Fruit fly (Drosophila melanogaster) whole organism, embryonic: ENCODE measurements around the gene c12.2.

ENCODE experiments used
- Atf-2 ChIP-seq: fragments of 200-800 bp; sonication (Bioruptor generic); optimal IDR thresholded peaks from 2 replicates; lab custom pipeline; 2016; ENCODE audit warnings: missing biosample characterization, missing genetic modification characterization
- CG10979 ChIP-seq: fragments of 200-800 bp; sonication (Bioruptor generic); optimal IDR thresholded peaks from 2 replicates; lab custom pipeline; 2018; ENCODE audit warnings: missing biosample characterization, mild to moderate bottlenecking, missing genetic modification characterization, moderate library complexity
- CG11560 ChIP-seq: fragments of 200-800 bp; sonication (Bioruptor generic); IDR thresholded peaks from 3 replicates; pipeline ENCODE4 v1.3.6; 2022; ENCODE audit warnings: missing biosample characterization, missing genetic modification characterization
- CG12942 ChIP-seq: fragments of 200-800 bp; sonication (Bioruptor generic); optimal IDR thresholded peaks from 3 replicates; lab custom pipeline; 2016; ENCODE audit warnings: missing biosample characterization, missing genetic modification characterization
- CG13287 ChIP-seq: fragments of 200-800 bp; sonication (Bioruptor generic); IDR thresholded peaks from 2 replicates; pipeline ENCODE4 v1.3.6; 2022; ENCODE audit warnings: missing biosample characterization, missing genetic modification characterization; ENCODE audit not compliant: partially characterized antibody
- CG15479 ChIP-seq: fragments of 200-800 bp; sonication (Bioruptor generic); optimal IDR thresholded peaks from 3 replicates; lab custom pipeline; 2019; ENCODE audit warnings: missing biosample characterization, mild to moderate bottlenecking, missing genetic modification characterization, moderate library complexity
- CG15514 ChIP-seq: fragments of 200-800 bp; sonication (Bioruptor generic); optimal IDR thresholded peaks from 3 replicates; lab custom pipeline; 2017; ENCODE audit warnings: missing biosample characterization, missing genetic modification characterization, mild to moderate bottlenecking, moderate library complexity, missing genetic modification reagents
- CG1602 ChIP-seq: fragments of 200-800 bp; sonication (Bioruptor generic); optimal IDR thresholded peaks from 3 replicates; lab custom pipeline; 2016; ENCODE audit warnings: missing biosample characterization, missing genetic modification characterization
- CG17186 ChIP-seq: fragments of 200-800 bp; sonication (Bioruptor generic); optimal IDR thresholded peaks from 3 replicates; lab custom pipeline; 2017; ENCODE audit warnings: missing biosample characterization, missing genetic modification reagents, missing genetic modification characterization
- CG2875 ChIP-seq: fragments of 200-800 bp; sonication (Bioruptor generic); optimal IDR thresholded peaks from 2 replicates; lab custom pipeline; 2017; ENCODE audit warnings: missing biosample characterization, mild to moderate bottlenecking, missing genetic modification characterization, missing genetic modification reagents
- CG32767 ChIP-seq: fragments of 200-800 bp; sonication (Bioruptor generic); IDR thresholded peaks from 2 replicates; pipeline ENCODE4 v1.3.6; 2022; ENCODE audit warnings: missing biosample characterization, missing genetic modification characterization
- CG33557 ChIP-seq: fragments of 200-800 bp; sonication (Bioruptor generic); optimal IDR thresholded peaks from 2 replicates; lab custom pipeline; 2019; ENCODE audit warnings: missing biosample characterization, mild to moderate bottlenecking, missing genetic modification characterization, moderate library complexity
- CG34376 ChIP-seq: fragments of 200-800 bp; sonication (Bioruptor generic); optimal IDR thresholded peaks from 2 replicates; lab custom pipeline; 2018; ENCODE audit warnings: missing biosample characterization, mild to moderate bottlenecking, missing genetic modification characterization
- CG34422 ChIP-seq: fragments of 200-800 bp; sonication (Bioruptor generic); IDR thresholded peaks from 3 replicates; pipeline ENCODE4 v1.3.6; 2022; ENCODE audit warnings: missing biosample characterization, missing genetic modification characterization
- CG6654 ChIP-seq: fragments of 200-800 bp; sonication (Bioruptor generic); optimal IDR thresholded peaks from 2 replicates; lab custom pipeline; 2017; ENCODE audit warnings: missing biosample characterization, mild to moderate bottlenecking, missing genetic modification characterization
- CG6683 ChIP-seq: fragments of 200-800 bp; sonication (Bioruptor generic); optimal IDR thresholded peaks from 2 replicates; lab custom pipeline; 2017; ENCODE audit warnings: missing biosample characterization, mild to moderate bottlenecking, missing genetic modification characterization, missing genetic modification reagents
- CG7372 ChIP-seq: fragments of 200-800 bp; sonication (Bioruptor generic); IDR thresholded peaks from 2 replicates; pipeline ENCODE4 v1.3.6; 2022; ENCODE audit warnings: missing biosample characterization, missing genetic modification characterization
- CG7745 ChIP-seq: fragments of 200-800 bp; sonication (Bioruptor generic); optimal IDR thresholded peaks from 2 replicates; lab custom pipeline; 2018; ENCODE audit warnings: missing biosample characterization, mild to moderate bottlenecking, missing genetic modification characterization, moderate library complexity
- CG7786 ChIP-seq: fragments of 200-800 bp; sonication (Bioruptor generic); optimal IDR thresholded peaks from 2 replicates; lab custom pipeline; 2016; ENCODE audit warnings: missing biosample characterization, missing genetic modification characterization
- CG8089 ChIP-seq: fragments of 200-800 bp; sonication (Bioruptor generic); optimal IDR thresholded peaks from 3 replicates; lab custom pipeline; 2016; ENCODE audit warnings: missing biosample characterization, missing genetic modification characterization
- CG9817 ChIP-seq: fragments of 200-800 bp; sonication (Bioruptor generic); optimal IDR thresholded peaks from 2 replicates; lab custom pipeline; 2018; ENCODE audit warnings: missing biosample characterization, mild to moderate bottlenecking, missing genetic modification characterization, moderate library complexity
- CG9876 ChIP-seq: fragments of 200-800 bp; sonication (Bioruptor generic); optimal IDR thresholded peaks from 2 replicates; lab custom pipeline; 2016; ENCODE audit warnings: missing biosample characterization, missing genetic modification characterization
- Dad ChIP-seq: fragments of 200-800 bp; sonication (Bioruptor generic); optimal IDR thresholded peaks from 3 replicates; lab custom pipeline; 2016; ENCODE audit warnings: missing biosample characterization, missing genetic modification characterization
- Dll ChIP-seq: fragments of 200-800 bp; sonication (Bioruptor generic); IDR thresholded peaks from 4 replicates; pipeline ENCODE4 v1.3.6; 2022; ENCODE audit warnings: missing biosample characterization, missing genetic modification characterization; ENCODE audit not compliant: partially characterized antibody
- Hey ChIP-seq: fragments of 200-800 bp; sonication (Bioruptor generic); optimal IDR thresholded peaks from 3 replicates; lab custom pipeline; 2018; ENCODE audit warnings: missing biosample characterization, mild to moderate bottlenecking, missing genetic modification characterization
- Lpt ChIP-seq: fragments of >200 bp; optimal IDR thresholded peaks from 2 replicates; lab custom pipeline; 2018; ENCODE audit warnings: missing biosample characterization, missing genetic modification characterization
- MBD-R2 ChIP-seq: fragments of 200-800 bp; sonication (Bioruptor generic); IDR thresholded peaks from 2 replicates; pipeline ENCODE4 v1.3.6; 2022; ENCODE audit warnings: missing biosample characterization, missing genetic modification characterization
- Myb ChIP-seq: fragments of 200-800 bp; sonication (Bioruptor generic); optimal IDR thresholded peaks from 2 replicates; lab custom pipeline; 2016; ENCODE audit warnings: missing biosample characterization, missing genetic modification characterization
- NC2α ChIP-seq: fragments of 200-800 bp; sonication (Bioruptor generic); optimal IDR thresholded peaks from 2 replicates; lab custom pipeline; 2016; ENCODE audit warnings: missing biosample characterization, missing genetic modification characterization
- NK7.1 ChIP-seq: fragments of 200-800 bp; sonication (Bioruptor generic); optimal IDR thresholded peaks from 3 replicates; lab custom pipeline; 2016; ENCODE audit warnings: missing biosample characterization, missing genetic modification characterization
- Neu2 ChIP-seq: fragments of 200-800 bp; sonication (Bioruptor generic); optimal IDR thresholded peaks from 3 replicates; lab custom pipeline; 2016; ENCODE audit warnings: missing biosample characterization, missing genetic modification characterization, borderline replicate concordance
- Trl ChIP-seq, 3 experiments: fragments of >200 bp in 2 of 3; fragments of 200-800 bp in 1 of 3; sonication (Bioruptor generic) in 1 of 3; optimal IDR thresholded peaks; 2 replicates in 1 of 3; 3 replicates in 2 of 3; lab custom pipeline; 2016 to 2017; ENCODE audit warnings: missing biosample characterization in 1 of 3, missing genetic modification characterization in 1 of 3
- ac ChIP-seq: fragments of 200-800 bp; sonication (Bioruptor generic); optimal IDR thresholded peaks from 3 replicates; lab custom pipeline; 2017; ENCODE audit warnings: missing biosample characterization, mild to moderate bottlenecking, missing genetic modification characterization
- bbx ChIP-seq: fragments of 200-800 bp; sonication (Bioruptor generic); IDR thresholded peaks from 2 replicates; pipeline ENCODE4 v1.3.6; 2022; ENCODE audit warnings: missing biosample characterization, missing genetic modification characterization; ENCODE audit not compliant: partially characterized antibody
- bsh ChIP-seq, 2 experiments: fragments of 200-800 bp; sonication (Bioruptor generic); optimal IDR thresholded peaks; 2 replicates each; lab custom pipeline; 2017 to 2018; ENCODE audit warnings: mild to moderate bottlenecking in 2 of 2, missing biosample characterization in 2 of 2, missing genetic modification characterization in 2 of 2, moderate library complexity in 1 of 2
- cg ChIP-seq: fragments of 200-800 bp; sonication (Bioruptor generic); optimal IDR thresholded peaks from 3 replicates; lab custom pipeline; 2019; ENCODE audit warnings: missing biosample characterization, mild to moderate bottlenecking, missing genetic modification characterization, moderate library complexity
- cwo ChIP-seq: fragments of 200-800 bp; sonication (Bioruptor generic); optimal IDR thresholded peaks from 3 replicates; lab custom pipeline; 2017; ENCODE audit warnings: missing biosample characterization, missing genetic modification characterization, mild to moderate bottlenecking, moderate library complexity, missing genetic modification reagents
- da ChIP-seq: fragments of 200-800 bp; sonication (Bioruptor generic); optimal IDR thresholded peaks from 2 replicates; lab custom pipeline; 2016; ENCODE audit warnings: missing biosample characterization, missing genetic modification characterization
- fd3F ChIP-seq: fragments of 200-800 bp; sonication (Bioruptor generic); optimal IDR thresholded peaks from 2 replicates; lab custom pipeline; 2018; ENCODE audit warnings: missing biosample characterization, mild to moderate bottlenecking, missing genetic modification characterization, moderate library complexity
- fd96Cb ChIP-seq: fragments of 200-800 bp; sonication (Bioruptor generic); optimal IDR thresholded peaks from 2 replicates; lab custom pipeline; 2018; ENCODE audit warnings: missing biosample characterization, mild to moderate bottlenecking, missing genetic modification characterization, moderate library complexity
- fu2 ChIP-seq: fragments of 200-800 bp; sonication (Bioruptor generic); optimal IDR thresholded peaks from 2 replicates; lab custom pipeline; 2016; ENCODE audit warnings: missing biosample characterization, missing genetic modification characterization
- hb ChIP-seq: fragments of 200-800 bp; sonication (Bioruptor generic); IDR thresholded peaks from 3 replicates; pipeline ENCODE4 v1.3.6; 2022; ENCODE audit warnings: missing biosample characterization, missing genetic modification characterization; ENCODE audit not compliant: partially characterized antibody
- hth ChIP-seq: fragments of >200 bp; optimal IDR thresholded peaks from 2 replicates; lab custom pipeline; 2017; ENCODE audit warnings: inconsistent platforms
- kay ChIP-seq: fragments of 200-800 bp; sonication (Bioruptor generic); optimal IDR thresholded peaks from 2 replicates; lab custom pipeline; 2016; ENCODE audit warnings: missing biosample characterization, missing genetic modification characterization
- klu ChIP-seq: fragments of 200-800 bp; sonication (Bioruptor generic); IDR thresholded peaks from 2 replicates; pipeline ENCODE4 v1.3.6; 2022; ENCODE audit warnings: missing biosample characterization, missing genetic modification characterization
- mam ChIP-seq: fragments of 200-800 bp; sonication (Bioruptor generic); optimal IDR thresholded peaks from 3 replicates; lab custom pipeline; 2016; ENCODE audit warnings: missing biosample characterization, missing genetic modification characterization
- odd ChIP-seq: fragments of 200-800 bp; sonication (Bioruptor generic); optimal IDR thresholded peaks from 2 replicates; lab custom pipeline; 2017; ENCODE audit warnings: missing biosample characterization, mild to moderate bottlenecking, missing genetic modification characterization
- repo ChIP-seq: fragments of 200-800 bp; sonication (Bioruptor generic); optimal IDR thresholded peaks from 2 replicates; lab custom pipeline; 2016; ENCODE audit warnings: missing biosample characterization, missing genetic modification characterization
- sc ChIP-seq, 3 experiments: fragments of >200 bp in 2 of 3; fragments of 200-800 bp in 1 of 3; sonication (Bioruptor generic) in 1 of 3; optimal IDR thresholded peaks; 2 replicates in 2 of 3; 3 replicates in 1 of 3; lab custom pipeline; 2017; ENCODE audit warnings: mild to moderate bottlenecking in 1 of 3, missing biosample characterization in 1 of 3, missing genetic modification characterization in 1 of 3, missing genetic modification reagents in 1 of 3
- sima ChIP-seq: fragments of 200-800 bp; sonication (Bioruptor generic); optimal IDR thresholded peaks from 2 replicates; lab custom pipeline; 2016; ENCODE audit warnings: missing biosample characterization, missing genetic modification characterization

Gene c12.2

dm6 chrX:9349224-9349623 is 30.1 kb downstream of the c12.2 start (continued):
- peak; percentile 12 for TF ChIP-seq ac (GFP tag; lab: Kevin White, UChicago)
- TF ChIP-seq sima (GFP tag; lab: Kevin White, UChicago), result no peak
- no peak for TF ChIP-seq sc (optimal IDR thresholded peaks at IDR 0.05; lab: Kevin White, UChicago)
- peak; percentile 42 for TF ChIP-seq sc (GFP tag; optimal IDR thresholded peaks at IDR 0.05; lab: Kevin White, UChicago)
- no peak for TF ChIP-seq Lpt (GFP tag; lab: Kevin White, UChicago)
- peak in 1 of 2 experiments; percentile 74 for TF ChIP-seq bsh (GFP tag; optimal IDR thresholded peaks at IDR 0.05; lab: Kevin White, UChicago)
- peak; percentile 51 for TF ChIP-seq CG1602 (GFP tag; lab: Kevin White, UChicago)
- TF ChIP-seq klu (GFP tag; lab: Robert Waterston, UW), result no peak
- TF ChIP-seq cwo (GFP tag; lab: Kevin White, UChicago), result peak; percentile 43
- TF ChIP-seq CG10979 (tag; lab: Kevin White, UChicago), result peak; percentile 62
- TF ChIP-seq fd96Cb (tag; lab: Kevin White, UChicago), result peak; percentile 65
- TF ChIP-seq Dll (GFP tag; lab: Robert Waterston, UW), result no peak
- TF ChIP-seq cg (GFP tag; lab: Kevin White, UChicago), result no peak
- TF ChIP-seq NK7.1 (GFP tag; lab: Kevin White, UChicago), result peak; percentile 15
- no peak for TF ChIP-seq kay (GFP tag; lab: Kevin White, UChicago)
- TF ChIP-seq fu2 (GFP tag; lab: Kevin White, UChicago), result peak; percentile 6
- TF ChIP-seq odd (GFP tag; lab: Kevin White, UChicago), result peak; percentile 32
- TF ChIP-seq CG2875 (GFP tag; lab: Kevin White, UChicago), result peak; percentile 51
- no peak for TF ChIP-seq MBD-R2 (GFP tag; lab: Robert Waterston, UW)
- TF ChIP-seq CG15514 (GFP tag; lab: Kevin White, UChicago), result peak; percentile 18
- peak; percentile 3 for TF ChIP-seq mam
- no peak for TF ChIP-seq da
- TF ChIP-seq repo (GFP tag; lab: Kevin White, UChicago), result peak; percentile 26
- TF ChIP-seq CG11560 (tag; lab: Robert Waterston, UW), result no peak
- TF ChIP-seq CG34422 (GFP tag; lab: Robert Waterston, UW), result peak; percentile 57; the same call in 2 of the 3 replicates
- no peak for TF ChIP-seq CG13287 (GFP tag; lab: Robert Waterston, UW)
- TF ChIP-seq bbx, result no peak
- TF ChIP-seq CG34376 (GFP tag; lab: Kevin White, UChicago), result no peak
- no peak for TF ChIP-seq NC2α (GFP tag; lab: Kevin White, UChicago)
- TF ChIP-seq CG9876 (GFP tag; lab: Kevin White, UChicago), result no peak
- TF ChIP-seq CG33557 (GFP tag; lab: Kevin White, UChicago), result no peak
- TF ChIP-seq CG8089 (GFP tag; lab: Kevin White, UChicago), result peak; percentile 8
- TF ChIP-seq CG7745 (tag; lab: Kevin White, UChicago), result no peak
- no peak for TF ChIP-seq Atf-2 (GFP tag; lab: Kevin White, UChicago)
- TF ChIP-seq hth (lab: Kevin White, UChicago), result no peak
- peak; percentile 18 for TF ChIP-seq CG12942 (GFP tag; lab: Kevin White, UChicago)
- no peak for TF ChIP-seq CG6683 (GFP tag; lab: Kevin White, UChicago)
- no peak for TF ChIP-seq CG15479 (GFP tag; lab: Kevin White, UChicago)
- no peak for TF ChIP-seq CG17186 (GFP tag; lab: Kevin White, UChicago)
- no peak for TF ChIP-seq Trl (optimal IDR thresholded peaks at IDR 0.05; lab: Kevin White, UChicago)
- TF ChIP-seq Trl (GFP tag; optimal IDR thresholded peaks at IDR 0.05; lab: Kevin White, UChicago), result peak; percentile 26
- TF ChIP-seq CG7372 (GFP tag; lab: Robert Waterston, UW), result peak; percentile 14; the same call in 1 of the 2 replicates
- no peak for TF ChIP-seq CG6654 (GFP tag; lab: Kevin White, UChicago)
- no peak for TF ChIP-seq Myb (GFP tag; lab: Kevin White, UChicago)
- TF ChIP-seq Neu2 (GFP tag; lab: Kevin White, UChicago), result no peak
- peak; percentile 29 for TF ChIP-seq Dad (GFP tag; lab: Kevin White, UChicago)
- TF ChIP-seq hb (GFP tag; lab: Robert Waterston, UW), result no peak
- TF ChIP-seq CG7786 (GFP tag; lab: Kevin White, UChicago), result peak; percentile 13
- TF ChIP-seq fd3F, result peak; percentile 9
- TF ChIP-seq Hey (tag; lab: Kevin White, UChicago), result no peak
- peak; percentile 29 for TF ChIP-seq CG9817 (tag; lab: Kevin White, UChicago)
- TF ChIP-seq CG32767 (GFP tag; lab: Robert Waterston, UW), result peak; percentile 27; the same call in 1 of the 2 replicates
